Worm (Caenorhabditis elegans) whole organism, L1 larva: Measurements from ENCODE around the gene B0034.1.

ENCODE experiments used
- C04F5.9 ChIP-seq: sonication (generic microtip); optimal IDR thresholded peaks from 2 replicates; lab custom pipeline; 2016; ENCODE audit warnings: missing genetic modification characterization, missing compliant biosample characterization
- C34B4.2 ChIP-seq: sonication (generic microtip); optimal IDR thresholded peaks from 2 replicates; lab custom pipeline; 2017; ENCODE audit warnings: mild to moderate bottlenecking, missing genetic modification characterization, missing compliant biosample characterization
- Y116A8C.19 ChIP-seq: sonication (generic microtip); optimal IDR thresholded peaks from 2 replicates; lab custom pipeline; 2016; ENCODE audit warnings: missing compliant biosample characterization, missing genetic modification characterization, borderline replicate concordance
- aha-1 ChIP-seq: fragments of 150-350 bp; optimal IDR thresholded peaks from 2 replicates; lab custom pipeline; 2014; ENCODE audit warnings: missing biosample characterization, missing genetic modification characterization
- alr-1 ChIP-seq: fragments of 200-800 bp; sonication (Bioruptor generic); optimal IDR thresholded peaks from 2 replicates; lab custom pipeline; 2018; ENCODE audit warnings: borderline replicate concordance, mild to moderate bottlenecking, missing genetic modification characterization, missing compliant biosample characterization
- blmp-1 ChIP-seq: fragments of 150-350 bp; optimal IDR thresholded peaks from 2 replicates; lab custom pipeline; 2014; ENCODE audit warnings: missing biosample characterization, missing genetic modification characterization
- ceh-8 ChIP-seq: fragments of 200-800 bp; sonication (Bioruptor generic); optimal IDR thresholded peaks from 2 replicates; lab custom pipeline; 2018; ENCODE audit warnings: mild to moderate bottlenecking, missing genetic modification characterization, moderate library complexity, missing compliant biosample characterization
- ceh-88 ChIP-seq: fragments of 200-800 bp; sonication (Bioruptor generic); IDR thresholded peaks from 2 replicates; pipeline ENCODE4 v1.3.6; 2022; ENCODE audit warnings: missing genetic modification characterization, missing compliant biosample characterization
- ceh-90 ChIP-seq: sonication (generic microtip); optimal IDR thresholded peaks from 2 replicates; lab custom pipeline; 2016; ENCODE audit warnings: missing genetic modification characterization, missing compliant biosample characterization
- ces-1 ChIP-seq: fragments of 150-350 bp; optimal IDR thresholded peaks from 2 replicates; lab custom pipeline; 2014; ENCODE audit warnings: missing biosample characterization, missing genetic modification reagents, missing genetic modification characterization
- dsc-1 ChIP-seq: sonication (generic microtip); optimal IDR thresholded peaks from 2 replicates; lab custom pipeline; 2016; ENCODE audit warnings: mild to moderate bottlenecking, missing genetic modification characterization, missing compliant biosample characterization
- efl-3 ChIP-seq: fragments of 200-800 bp; sonication (Bioruptor generic); optimal IDR thresholded peaks from 2 replicates; lab custom pipeline; 2018; ENCODE audit warnings: mild to moderate bottlenecking, missing genetic modification characterization, missing compliant biosample characterization
- egl-13 ChIP-seq: sonication (generic microtip); optimal IDR thresholded peaks from 2 replicates; lab custom pipeline; 2016; ENCODE audit warnings: missing genotype, missing genetic modification reagents, missing genetic modification characterization, missing compliant biosample characterization
- fkh-4 ChIP-seq: sonication (generic microtip); optimal IDR thresholded peaks from 2 replicates; lab custom pipeline; 2016; ENCODE audit warnings: missing compliant biosample characterization, missing genetic modification characterization, borderline replicate concordance
- fkh-8 ChIP-seq: sonication (generic microtip); optimal IDR thresholded peaks from 2 replicates; lab custom pipeline; 2016; ENCODE audit warnings: mild to moderate bottlenecking, missing genetic modification characterization, missing compliant biosample characterization
- fos-1 ChIP-seq: fragments of 150-350 bp; optimal IDR thresholded peaks from 2 replicates; lab custom pipeline; 2014; ENCODE audit warnings: missing biosample characterization, missing genetic modification characterization
- hpl-2 ChIP-seq: fragments of 150-350 bp; optimal IDR thresholded peaks from 2 replicates; lab custom pipeline; 2014; ENCODE audit warnings: missing biosample characterization, missing genetic modification reagents, missing genetic modification characterization
- irx-1 ChIP-seq: sonication (generic microtip); optimal IDR thresholded peaks from 2 replicates; lab custom pipeline; 2016; ENCODE audit warnings: missing genetic modification characterization, missing compliant biosample characterization
- isw-1 ChIP-seq: fragments of 200-800 bp; sonication (Bioruptor generic); IDR thresholded peaks from 2 replicates; pipeline ENCODE4 v1.3.6; 2022; ENCODE audit warnings: missing genetic modification characterization, missing compliant biosample characterization
- lin-13 ChIP-seq: fragments of 150-350 bp; optimal IDR thresholded peaks from 2 replicates; lab custom pipeline; 2014; ENCODE audit warnings: missing biosample characterization, missing genetic modification reagents, missing genetic modification characterization
- lin-14 ChIP-seq: fragments of 200-800 bp; sonication (Bioruptor generic); optimal IDR thresholded peaks from 2 replicates; lab custom pipeline; 2018; ENCODE audit warnings: mild to moderate bottlenecking, missing genetic modification characterization, moderate library complexity, missing compliant biosample characterization
- lin-15B ChIP-seq: fragments of 150-350 bp; sonication (generic microtip); optimal IDR thresholded peaks from 3 replicates; lab custom pipeline; 2014; ENCODE audit warnings: missing biosample characterization, missing genetic modification characterization
- lsy-2 ChIP-seq, 2 experiments: fragments of 150-350 bp; optimal IDR thresholded peaks; 2 replicates each; lab custom pipeline; 2014; ENCODE audit warnings: missing biosample characterization in 2 of 2, missing genetic modification characterization in 2 of 2
- mab-9 ChIP-seq: fragments of 200-800 bp; sonication (Bioruptor generic); IDR thresholded peaks from 2 replicates; pipeline ENCODE4 v1.3.6; 2022; ENCODE audit warnings: missing genetic modification reagents, missing genetic modification characterization, missing compliant biosample characterization
- mdl-1 ChIP-seq, 2 experiments: fragments of 150-350 bp; optimal IDR thresholded peaks; 2 replicates each; lab custom pipeline; 2014 to 2017; ENCODE audit warnings: missing biosample characterization in 2 of 2, missing genetic modification characterization in 2 of 2, inconsistent platforms in 1 of 2
- mep-1 ChIP-seq: fragments of 150-350 bp; optimal IDR thresholded peaks from 2 replicates; lab custom pipeline; 2014; ENCODE audit warnings: missing biosample characterization, missing genetic modification characterization
- nhr-19 ChIP-seq: fragments of 200-800 bp; sonication (Bioruptor generic); conservative IDR thresholded peaks from 2 replicates; pipeline ENCODE4 v1.3.6; 2022; ENCODE audit warnings: missing genetic modification characterization, missing compliant biosample characterization
- nhr-20 ChIP-seq: sonication (generic microtip); optimal IDR thresholded peaks from 2 replicates; lab custom pipeline; 2016; ENCODE audit warnings: mild to moderate bottlenecking, missing genetic modification characterization, missing compliant biosample characterization
- nhr-47 ChIP-seq: sonication (generic microtip); optimal IDR thresholded peaks from 2 replicates; lab custom pipeline; 2016; ENCODE audit warnings: mild to moderate bottlenecking, missing genetic modification characterization, moderate library complexity, missing compliant biosample characterization
- nhr-71 ChIP-seq: sonication (generic microtip); optimal IDR thresholded peaks from 2 replicates; lab custom pipeline; 2016; ENCODE audit warnings: mild to moderate bottlenecking, missing genetic modification characterization, moderate library complexity, missing compliant biosample characterization
- nhr-76 ChIP-seq: sonication (generic microtip); optimal IDR thresholded peaks from 2 replicates; lab custom pipeline; 2017; ENCODE audit warnings: missing biosample characterization, missing genetic modification characterization
- nhr-84 ChIP-seq: sonication (generic microtip); optimal IDR thresholded peaks from 2 replicates; lab custom pipeline; 2017; ENCODE audit warnings: missing biosample characterization, missing genetic modification characterization
- pax-3 ChIP-seq: fragments of 200-800 bp; sonication (Bioruptor generic); optimal IDR thresholded peaks from 2 replicates; lab custom pipeline; 2018; ENCODE audit warnings: mild to moderate bottlenecking, missing genetic modification characterization, moderate library complexity, missing compliant biosample characterization
- rnt-1 ChIP-seq: sonication (generic microtip); optimal IDR thresholded peaks from 2 replicates; lab custom pipeline; 2016; ENCODE audit warnings: mild to moderate bottlenecking, missing genetic modification characterization, moderate library complexity, missing compliant biosample characterization
- snu-23 ChIP-seq: sonication (generic microtip); optimal IDR thresholded peaks from 2 replicates; lab custom pipeline; 2016; ENCODE audit warnings: missing genetic modification characterization, missing compliant biosample characterization
- swsn-7 ChIP-seq: sonication (generic microtip); optimal IDR thresholded peaks from 2 replicates; lab custom pipeline; 2016; ENCODE audit warnings: missing genetic modification characterization, missing compliant biosample characterization
- tbx-2 ChIP-seq: sonication (generic microtip); optimal IDR thresholded peaks from 2 replicates; lab custom pipeline; 2016; ENCODE audit warnings: missing genetic modification characterization, missing compliant biosample characterization
- unc-62 ChIP-seq: fragments of 150-350 bp; optimal IDR thresholded peaks from 2 replicates; lab custom pipeline; 2014; ENCODE audit warnings: missing biosample characterization, missing genetic modification reagents, missing genetic modification characterization
- unc-86 ChIP-seq: sonication (generic microtip); optimal IDR thresholded peaks from 2 replicates; lab custom pipeline; 2016; ENCODE audit warnings: missing genetic modification characterization, missing compliant biosample characterization
- vab-15 ChIP-seq: sonication (generic microtip); optimal IDR thresholded peaks from 2 replicates; lab custom pipeline; 2017; ENCODE audit warnings: missing genotype, mild to moderate bottlenecking, missing genetic modification characterization, missing compliant biosample characterization
- ztf-11 ChIP-seq, 2 experiments: sonication (generic microtip); optimal IDR thresholded peaks; 2 replicates each; lab custom pipeline; 2016 to 2017; ENCODE audit warnings: missing genetic modification characterization in 2 of 2, missing biosample characterization in 1 of 2, missing compliant biosample characterization in 1 of 2

The B0034.1 gene

DNA sequence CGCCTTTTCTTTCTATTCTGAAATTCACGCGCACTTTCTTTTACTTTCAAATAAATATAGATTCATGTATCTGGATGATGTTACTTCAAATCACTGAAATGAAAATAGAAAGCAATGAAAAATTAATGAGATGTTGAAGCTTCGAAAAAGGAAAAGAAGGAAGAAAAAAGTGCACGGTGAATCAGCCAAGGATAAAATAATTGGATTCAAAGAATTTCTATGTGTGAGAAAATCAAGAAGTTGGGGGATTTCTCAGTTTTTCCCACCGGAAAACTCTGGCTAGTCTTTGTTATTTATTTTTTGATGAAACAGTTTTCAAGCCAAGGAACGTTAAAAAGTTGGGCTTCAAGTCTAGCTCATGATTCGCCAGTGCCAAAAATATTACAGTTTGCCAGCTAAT is 16.4 kb upstream of the B0034.1 start:
- TF ChIP-seq hpl-2 (GFP tag; lab: Kevin White, UChicago): no peak
- TF ChIP-seq dsc-1 (tag; lab: Kevin White, UChicago): peak; percentile 20
- no peak for TF ChIP-seq C04F5.9 (tag; lab: Kevin White, UChicago)
- peak; percentile 6 for TF ChIP-seq nhr-71 (tag; lab: Kevin White, UChicago)
- peak; percentile 22 for TF ChIP-seq egl-13 (tag; lab: Kevin White, UChicago)
- no peak for TF ChIP-seq alr-1 (tag; lab: Kevin White, UChicago)
- no peak for TF ChIP-seq unc-62
- no peak for TF ChIP-seq ceh-88 (GFP tag; lab: Robert Waterston, UW)
- no peak for TF ChIP-seq nhr-84 (tag; lab: Kevin White, UChicago)
- no peak for TF ChIP-seq lin-14 (GFP tag; lab: Kevin White, UChicago)
- TF ChIP-seq nhr-20 (tag; lab: Kevin White, UChicago): no peak
- TF ChIP-seq tbx-2 (tag; lab: Kevin White, UChicago): no peak

DNA sequence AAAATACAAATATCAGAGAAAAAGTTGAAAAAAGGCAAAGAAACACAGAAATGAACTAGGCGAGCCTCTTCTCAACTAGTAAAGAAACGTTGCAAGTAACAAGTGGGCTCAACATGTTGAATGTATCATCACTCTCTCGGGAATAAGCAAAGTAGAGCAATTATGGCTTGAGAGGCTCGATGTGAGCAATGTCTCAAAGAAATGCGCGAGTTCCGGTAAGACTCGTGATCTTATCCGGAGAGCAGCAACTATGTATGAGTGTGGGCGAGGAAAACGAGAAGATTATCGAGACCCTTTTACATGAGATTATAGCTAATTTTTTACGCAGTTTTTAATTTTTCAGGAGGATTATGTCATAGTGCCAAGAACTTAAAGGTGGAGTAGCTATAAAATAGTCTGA is 15.9 kb upstream of the B0034.1 start:
- TF ChIP-seq lin-15B (tag; lab: Kevin White, UChicago) (no peak), Y116A8C.19 (no peak), snu-23 (GFP tag; lab: Kevin White, UChicago) (no peak), pax-3 (no peak), fos-1 (tag; lab: Kevin White, UChicago) (no peak), nhr-47 (tag; lab: Kevin White, UChicago) (peak; percentile 57), isw-1 (GFP tag; lab: Robert Waterston, UW) (no peak), aha-1 (tag; lab: Kevin White, UChicago) (no peak), nhr-76 (tag; lab: Kevin White, UChicago) (no peak), nhr-19 (GFP tag; lab: Robert Waterston, UW) (no peak), efl-3 (GFP tag; lab: Kevin White, UChicago) (no peak), swsn-7 (peak; percentile 11), ces-1 (no peak), rnt-1 (tag; lab: Kevin White, UChicago) (no peak), lsy-2 (tag; optimal IDR thresholded peaks at IDR 0.05; lab: Kevin White, UChicago) (peak in 1 of 2 experiments; percentile 27), irx-1 (tag; lab: Kevin White, UChicago) (no peak), lin-14 (GFP tag; lab: Kevin White, UChicago) (peak; percentile 64), ceh-8 (peak; percentile 28), blmp-1 (tag; lab: Kevin White, UChicago) (no peak), C34B4.2 (tag; lab: Kevin White, UChicago) (no peak), fkh-4 (tag; lab: Kevin White, UChicago) (no peak), alr-1 (tag; lab: Kevin White, UChicago) (no peak), unc-86 (tag; lab: Kevin White, UChicago) (peak; percentile 28), mep-1 (no peak), mdl-1 (tag; optimal IDR thresholded peaks at IDR 0.05; lab: Kevin White, UChicago) (no peak), mab-9 (no peak), vab-15 (no peak), fkh-8 (tag; lab: Kevin White, UChicago) (peak; percentile 38), dsc-1 (tag; lab: Kevin White, UChicago) (peak; percentile 73), ztf-11 (tag; optimal IDR thresholded peaks at IDR 0.05; lab: Kevin White, UChicago) (no peak), ceh-90 (tag; lab: Kevin White, UChicago) (no peak), lin-13 (GFP tag; lab: Kevin White, UChicago) (no peak)
